Worm (Caenorhabditis elegans): ENCODE measurements around the gene str-149.

DNA sequence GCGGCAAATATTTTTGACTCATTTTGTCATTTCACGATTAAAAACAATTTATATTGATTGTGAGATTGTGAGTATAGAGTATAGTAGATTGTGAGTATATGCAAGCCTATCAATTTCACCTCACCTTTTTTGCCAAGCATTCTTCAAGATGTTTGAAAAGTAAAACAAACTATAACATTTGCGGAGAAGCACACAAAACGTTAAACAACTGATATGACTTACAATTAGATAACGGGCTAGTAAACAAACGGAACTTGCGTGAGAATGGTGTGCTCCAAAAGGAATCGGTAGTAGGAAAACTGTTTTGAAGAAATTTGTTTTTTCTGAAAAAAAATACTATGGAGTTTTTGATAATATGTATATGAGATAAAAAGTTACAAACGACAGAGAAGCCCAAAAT lies 36.8 kb downstream of the str-149 start:
- TF ChIP-seq fkh-10 (GFP tag; optimal IDR thresholded peaks at IDR 0.05) = no peak
- TF ChIP-seq F13H6.1 (tag; optimal IDR thresholded peaks at IDR 0.05) = no peak
- TF ChIP-seq ceh-48 (tag; optimal IDR thresholded peaks at IDR 0.05) = no peak
- no peak for TF ChIP-seq che-1 (tag; optimal IDR thresholded peaks at IDR 0.05)
- no peak for TF ChIP-seq elt-2 (tag; optimal IDR thresholded peaks at IDR 0.05)
- no peak for TF ChIP-seq dve-1 (tag; optimal IDR thresholded peaks at IDR 0.05)
- TF ChIP-seq ama-1 (optimal IDR thresholded peaks at IDR 0.05) = no peak
- no peak for TF ChIP-seq nhr-11 (tag; optimal IDR thresholded peaks at IDR 0.05)
- no peak for TF ChIP-seq ceh-24 (tag; optimal IDR thresholded peaks at IDR 0.05)
- no peak for TF ChIP-seq ets-4 (tag; optimal IDR thresholded peaks at IDR 0.05)
- TF ChIP-seq mec-3 (tag; optimal IDR thresholded peaks at IDR 0.05; ENCODE audit: borderline replicate concordance) = no peak
- TF ChIP-seq ceh-9 (tag; optimal IDR thresholded peaks at IDR 0.05) = no peak
- no peak for TF ChIP-seq pag-3 (tag; optimal IDR thresholded peaks at IDR 0.05; ENCODE audit: borderline replicate concordance)
- TF ChIP-seq madf-2 (tag; optimal IDR thresholded peaks at IDR 0.05) = no peak

Measured in whole organism, late embryonic.